Worm (Caenorhabditis elegans) whole organism, midembryonic: Measurements from ENCODE around the gene W05E10.2.

Experiments
- T22C8.4 ChIP-seq: fragments of 200-800 bp; sonication (Bioruptor generic); IDR thresholded peaks from 2 replicates; pipeline ENCODE4 v1.3.6; 2022; ENCODE audit warnings: missing genetic modification characterization, missing compliant biosample characterization
- flt-1 ChIP-seq: fragments of 200-800 bp; sonication (Bioruptor generic); IDR thresholded peaks from 2 replicates; pipeline ENCODE4 v1.3.6; 2022; ENCODE audit warnings: missing genetic modification characterization, missing compliant biosample characterization
- med-1 ChIP-seq: sonication (generic microtip); optimal IDR thresholded peaks from 2 replicates; lab custom pipeline; 2017; ENCODE audit warnings: missing genetic modification characterization, mild to moderate bottlenecking, missing compliant biosample characterization, antibody characterized with exemption, missing genetic modification reagents; ENCODE audit not compliant: insufficient read depth
- ref-1 ChIP-seq: fragments of 200-800 bp; sonication (Bioruptor generic); conservative IDR thresholded peaks from 2 replicates; pipeline ENCODE4 v1.3.6; 2022; ENCODE audit warnings: missing genetic modification reagents, missing genetic modification characterization, missing compliant biosample characterization
- tab-1 ChIP-seq: fragments of 200-800 bp; sonication (Bioruptor generic); IDR thresholded peaks from 2 replicates; pipeline ENCODE4 v1.3.6; 2022; ENCODE audit warnings: missing genetic modification characterization, missing compliant biosample characterization
- ztf-23 ChIP-seq: fragments of 200-800 bp; sonication (Bioruptor generic); IDR thresholded peaks from 2 replicates; pipeline ENCODE4 v1.3.6; 2022; ENCODE audit warnings: missing genetic modification reagents, missing genetic modification characterization, missing compliant biosample characterization
- ztf-29 ChIP-seq: fragments of 200-800 bp; sonication (Bioruptor generic); IDR thresholded peaks from 2 replicates; pipeline ENCODE4 v1.3.6; 2022; ENCODE audit warnings: missing genetic modification reagents, missing genetic modification characterization, missing compliant biosample characterization

DNA sequence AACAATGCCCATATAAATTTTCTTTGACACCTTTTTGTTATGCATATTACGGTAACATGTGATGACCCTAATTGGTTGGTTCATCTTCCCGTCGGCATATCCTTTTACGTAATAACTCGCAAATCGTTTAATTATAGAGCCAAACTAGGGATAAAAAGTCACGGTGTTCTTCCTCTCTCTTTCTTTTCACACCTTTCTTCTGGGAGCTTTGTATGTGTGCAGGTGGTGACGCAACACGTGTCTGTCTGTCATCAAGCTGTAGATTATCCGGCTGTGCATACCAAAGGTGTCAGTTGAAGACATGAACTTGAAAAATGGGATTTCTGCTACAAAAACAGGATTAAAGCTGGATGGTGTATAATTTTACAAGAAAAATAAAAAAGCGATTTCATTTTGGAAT, 26.4 kb upstream of the W05E10.2 start:
- TF ChIP-seq ztf-23 (no peak), ref-1 (GFP tag; lab: Robert Waterston, UW) (no peak), flt-1 (GFP tag; lab: Robert Waterston, UW) (no peak), T22C8.4 (GFP tag; lab: Robert Waterston, UW) (no peak), tab-1 (GFP tag; lab: Robert Waterston, UW) (no peak), med-1 (GFP tag; lab: Kevin White, UChicago) (no peak), ztf-29 (GFP tag; lab: Robert Waterston, UW) (no peak)
